Worm (Caenorhabditis elegans) whole organism, L2 larva: ENCODE measurements around the gene lec-8.

ENCODE experiments used
- aly-2 ChIP-seq: fragments of 150-350 bp; optimal IDR thresholded peaks from 2 replicates; lab custom pipeline; 2014; ENCODE audit warnings: missing biosample characterization, missing genetic modification characterization
- nhr-237 ChIP-seq: fragments of 150-350 bp; optimal IDR thresholded peaks from 2 replicates; lab custom pipeline; 2014; ENCODE audit warnings: missing biosample characterization, missing genetic modification characterization

ce11 chrX:9892323-9892722 is 42.0 kb downstream of the lec-8 start, which contains the start of gene F21G4.1:
- TF ChIP-seq nhr-237 (tag; lab: Kevin White, UChicago) = no peak
- TF ChIP-seq aly-2 = no peak
